Fruit fly (Drosophila melanogaster) whole organism, pupa: ENCODE measurements around the gene CG11504.

Experiments
- CG13204 ChIP-seq: fragments of 200-800 bp; sonication (Bioruptor generic); optimal IDR thresholded peaks from 2 replicates; lab custom pipeline; 2018; ENCODE audit warnings: missing biosample characterization, mild to moderate bottlenecking, missing genetic modification characterization, moderate library complexity
- CG32121 ChIP-seq: fragments of 200-800 bp; sonication (Bioruptor generic); IDR thresholded peaks from 2 replicates; pipeline ENCODE4 v1.3.6; 2022; ENCODE audit warnings: missing biosample characterization, missing genetic modification characterization

- TF ChIP-seq CG13204 (GFP tag; lab: Kevin White, UChicago), result no peak
- TF ChIP-seq CG32121, result no peak
These were observed 7.8 kb downstream of the CG11504 start for dm6 chr3R:30005332-30005979.
